4 worm cellular contexts compared by ENCODE assay signal in the genomic region with DNA sequence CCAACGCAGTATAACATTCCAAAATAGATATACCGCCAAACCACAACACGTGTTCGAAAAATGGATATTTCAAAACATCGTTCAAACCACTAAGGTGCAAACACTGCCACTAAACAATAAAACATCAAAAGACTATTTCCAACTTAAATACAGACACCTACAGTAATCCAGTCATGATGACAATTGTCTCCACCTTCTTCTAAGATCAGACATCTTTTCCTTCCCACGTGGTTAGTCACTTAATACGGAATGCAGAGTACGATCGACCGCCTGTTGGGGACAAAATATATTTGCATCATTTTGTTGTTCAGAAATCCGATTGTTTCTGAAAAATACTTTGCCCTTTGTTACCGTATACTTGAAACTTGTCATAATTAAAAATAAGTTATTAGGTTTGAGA.
A peak's percentile ranks its signal among the peaks of the same experiment; 100 is the strongest.
TF ChIP-seq lines count a peak whose summit lies in the region.

No protein-coding gene starts in this region.

TF ChIP-seq in whole organism, L1 larva, 84 proteins besides CTCF, POLR2A, EP300 and RAD21:
- TF ChIP-seq nhr-20 (tag; optimal IDR thresholded peaks at IDR 0.05; lab: Kevin White, UChicago): peak; percentile 82
- TF ChIP-seq mef-2 (tag; optimal IDR thresholded peaks at IDR 0.05; lab: Kevin White, UChicago): no peak
- TF ChIP-seq fos-1 (tag; optimal IDR thresholded peaks at IDR 0.05; lab: Kevin White, UChicago): no peak
- no peak for TF ChIP-seq lin-15B (tag; optimal IDR thresholded peaks at IDR 0.05; lab: Kevin White, UChicago)
- TF ChIP-seq lsy-2 (tag; optimal IDR thresholded peaks at IDR 0.05; lab: Kevin White, UChicago): peak in 1 of 2 experiments; percentile 43
- peak in 1 of 2 experiments; percentile 51 for TF ChIP-seq lin-35 (GFP tag; optimal IDR thresholded peaks at IDR 0.05; lab: Kevin White, UChicago)
- TF ChIP-seq snu-23 (GFP tag; optimal IDR thresholded peaks at IDR 0.05; lab: Kevin White, UChicago): peak; percentile 24

TF ChIP-seq in whole organism, L2 larva, 48 proteins besides CTCF, POLR2A, EP300 and RAD21:
- TF ChIP-seq sma-9 (GFP tag; optimal IDR thresholded peaks at IDR 0.05; lab: Kevin White, UChicago) (peak; percentile 16), sma-9 (tag; optimal IDR thresholded peaks at IDR 0.05; lab: Kevin White, UChicago) (no peak), elt-3 (tag; optimal IDR thresholded peaks at IDR 0.05; lab: Kevin White, UChicago) (no peak), lsy-2 (tag; optimal IDR thresholded peaks at IDR 0.05; lab: Kevin White, UChicago) (peak in 1 of 2 experiments; percentile 81), nhr-129 (tag; optimal IDR thresholded peaks at IDR 0.05; lab: Kevin White, UChicago) (peak; percentile 39)

TF ChIP-seq in whole organism, L3 larva, 47 proteins besides CTCF, POLR2A, EP300 and RAD21:
- TF ChIP-seq nhr-43 (tag; optimal IDR thresholded peaks at IDR 0.05; lab: Kevin White, UChicago; ENCODE audit: poor library complexity, severe bottlenecking): peak; percentile 54
- no peak for TF ChIP-seq ztf-11 (tag; optimal IDR thresholded peaks at IDR 0.05; lab: Kevin White, UChicago)
TF ChIP-seq in whole organism, L3 larva: peak in this region for 1.

TF ChIP-seq in whole organism, L4 larva, 104 proteins besides CTCF, POLR2A, EP300 and RAD21:
- TF ChIP-seq hlh-11 (tag; optimal IDR thresholded peaks at IDR 0.05; lab: Kevin White, UChicago): peak; percentile 22
- TF ChIP-seq unc-62 (GFP tag; optimal IDR thresholded peaks at IDR 0.05 in 1 of 2; lab: Kevin White, UChicago): peak in 1 of 2 experiments; percentile 1
- TF ChIP-seq unc-62 (tag; optimal IDR thresholded peaks at IDR 0.05; lab: Kevin White, UChicago): no peak
- TF ChIP-seq mdl-1 (tag; optimal IDR thresholded peaks at IDR 0.05; lab: Kevin White, UChicago): peak in 1 of 2 experiments; percentile 11
- TF ChIP-seq lsy-2 (tag; optimal IDR thresholded peaks at IDR 0.05; lab: Kevin White, UChicago): peak in 1 of 2 experiments; percentile 72
- no peak for TF ChIP-seq jun-1 (tag; optimal IDR thresholded peaks at IDR 0.05; lab: Kevin White, UChicago)
- TF ChIP-seq mxl-3 (GFP tag; optimal IDR thresholded peaks at IDR 0.05; lab: Kevin White, UChicago): peak; percentile 19
- TF ChIP-seq spr-1 (tag; optimal IDR thresholded peaks at IDR 0.05; lab: Kevin White, UChicago): no peak
- no peak for TF ChIP-seq nhr-6 (tag; optimal IDR thresholded peaks at IDR 0.05; lab: Kevin White, UChicago)
- peak; percentile 64 for TF ChIP-seq hlh-30 (tag; optimal IDR thresholded peaks at IDR 0.05; lab: Kevin White, UChicago; ENCODE audit: insufficient read depth)
TF ChIP-seq in whole organism, L4 larva: peak in this region for 6.
